Worm (Caenorhabditis elegans) whole organism, L1 larva: ENCODE measurements around the gene deg-1.

Experiments used
- C16A3.4 ChIP-seq: fragments of 150-350 bp; optimal IDR thresholded peaks from 2 replicates; lab custom pipeline; 2014; ENCODE audit warnings: missing biosample characterization, missing genetic modification characterization
- Y116A8C.19 ChIP-seq: sonication (generic microtip); optimal IDR thresholded peaks from 2 replicates; lab custom pipeline; 2016; ENCODE audit warnings: missing compliant biosample characterization, missing genetic modification characterization, borderline replicate concordance
- alr-1 ChIP-seq: fragments of 200-800 bp; sonication (Bioruptor generic); optimal IDR thresholded peaks from 2 replicates; lab custom pipeline; 2018; ENCODE audit warnings: borderline replicate concordance, mild to moderate bottlenecking, missing genetic modification characterization, missing compliant biosample characterization
- aly-2 ChIP-seq: fragments of 150-350 bp; optimal IDR thresholded peaks from 2 replicates; lab custom pipeline; 2014; ENCODE audit warnings: missing biosample characterization, missing genetic modification characterization
- ama-1 ChIP-seq: fragments of 150-350 bp; optimal IDR thresholded peaks from 2 replicates; lab custom pipeline; 2014
- blmp-1 ChIP-seq: fragments of 150-350 bp; optimal IDR thresholded peaks from 2 replicates; lab custom pipeline; 2014; ENCODE audit warnings: missing biosample characterization, missing genetic modification characterization
- ceh-63 ChIP-seq: fragments of 200-800 bp; sonication (Bioruptor generic); optimal IDR thresholded peaks from 2 replicates; lab custom pipeline; 2018; ENCODE audit warnings: mild to moderate bottlenecking, missing genetic modification characterization, missing compliant biosample characterization
- ceh-8 ChIP-seq: fragments of 200-800 bp; sonication (Bioruptor generic); optimal IDR thresholded peaks from 2 replicates; lab custom pipeline; 2018; ENCODE audit warnings: mild to moderate bottlenecking, missing genetic modification characterization, moderate library complexity, missing compliant biosample characterization
- ceh-82 ChIP-seq, 3 experiments: fragments of 150-350 bp in 1 of 3; sonication (generic microtip) in 2 of 3; optimal IDR thresholded peaks; 2 replicates each; lab custom pipeline; 2014 to 2017; ENCODE audit warnings: missing biosample characterization in 3 of 3, missing genetic modification characterization in 3 of 3
- ces-1 ChIP-seq: fragments of 150-350 bp; optimal IDR thresholded peaks from 2 replicates; lab custom pipeline; 2014; ENCODE audit warnings: missing biosample characterization, missing genetic modification reagents, missing genetic modification characterization
- dpl-1 ChIP-seq, 3 experiments: fragments of 150-350 bp in 2 of 3; sonication (generic microtip) in 1 of 3; optimal IDR thresholded peaks; 2 replicates each; lab custom pipeline; 2014 to 2017; ENCODE audit warnings: missing biosample characterization in 3 of 3, missing genetic modification characterization in 3 of 3, missing genetic modification reagents in 3 of 3
- dsc-1 ChIP-seq: sonication (generic microtip); optimal IDR thresholded peaks from 2 replicates; lab custom pipeline; 2016; ENCODE audit warnings: mild to moderate bottlenecking, missing genetic modification characterization, missing compliant biosample characterization
- egl-27 ChIP-seq, 2 experiments: fragments of 150-350 bp in 1 of 2; sonication (generic microtip); optimal IDR thresholded peaks; 3 replicates each; lab custom pipeline; 2017 to 2018; ENCODE audit warnings: missing biosample characterization in 2 of 2, missing genetic modification characterization in 2 of 2, missing genetic modification reagents in 2 of 2
- elt-2 ChIP-seq: sonication (generic microtip); optimal IDR thresholded peaks from 2 replicates; lab custom pipeline; 2016; ENCODE audit warnings: missing genetic modification characterization, mild to moderate bottlenecking, inconsistent platforms, missing compliant biosample characterization, missing genetic modification reagents
- elt-3 ChIP-seq, 6 experiments: fragments of 150-350 bp in 1 of 6; sonication (generic microtip); optimal IDR thresholded peaks; 2 replicates each; lab custom pipeline; 2017 to 2018; ENCODE audit warnings: missing biosample characterization in 6 of 6, missing genetic modification characterization in 6 of 6, inconsistent platforms in 1 of 6
- hlh-4 ChIP-seq: sonication (generic microtip); optimal IDR thresholded peaks from 2 replicates; lab custom pipeline; 2016; ENCODE audit warnings: mild to moderate bottlenecking, missing genetic modification characterization, missing compliant biosample characterization
- isw-1 ChIP-seq: fragments of 200-800 bp; sonication (Bioruptor generic); IDR thresholded peaks from 2 replicates; pipeline ENCODE4 v1.3.6; 2022; ENCODE audit warnings: missing genetic modification characterization, missing compliant biosample characterization
- jun-1 ChIP-seq: fragments of 150-350 bp; optimal IDR thresholded peaks from 2 replicates; lab custom pipeline; 2014; ENCODE audit warnings: missing biosample characterization, missing genetic modification reagents, missing genetic modification characterization
- lin-14 ChIP-seq: fragments of 200-800 bp; sonication (Bioruptor generic); optimal IDR thresholded peaks from 2 replicates; lab custom pipeline; 2018; ENCODE audit warnings: mild to moderate bottlenecking, missing genetic modification characterization, moderate library complexity, missing compliant biosample characterization
- lin-35 ChIP-seq, 2 experiments: fragments of 150-350 bp; optimal IDR thresholded peaks; 2 replicates each; lab custom pipeline; 2014; ENCODE audit warnings: missing biosample characterization in 2 of 2, missing genetic modification characterization in 2 of 2, missing genetic modification reagents in 2 of 2
- lin-39 ChIP-seq: fragments of 150-350 bp; optimal IDR thresholded peaks from 2 replicates; lab custom pipeline; 2014; ENCODE audit warnings: missing biosample characterization, missing genetic modification reagents, missing genetic modification characterization
- lir-3 ChIP-seq: sonication (generic microtip); optimal IDR thresholded peaks from 2 replicates; lab custom pipeline; 2016; ENCODE audit warnings: mild to moderate bottlenecking, missing genetic modification characterization, moderate library complexity, missing compliant biosample characterization; ENCODE audit not compliant: poor library complexity
- lsy-2 ChIP-seq, 2 experiments: fragments of 150-350 bp; optimal IDR thresholded peaks; 2 replicates each; lab custom pipeline; 2014; ENCODE audit warnings: missing biosample characterization in 2 of 2, missing genetic modification characterization in 2 of 2
- mdl-1 ChIP-seq, 2 experiments: fragments of 150-350 bp; optimal IDR thresholded peaks; 2 replicates each; lab custom pipeline; 2014 to 2017; ENCODE audit warnings: missing biosample characterization in 2 of 2, missing genetic modification characterization in 2 of 2, inconsistent platforms in 1 of 2
- mef-2 ChIP-seq: fragments of 150-350 bp; optimal IDR thresholded peaks from 2 replicates; lab custom pipeline; 2014; ENCODE audit warnings: missing biosample characterization, missing genetic modification characterization
- mep-1 ChIP-seq: fragments of 150-350 bp; optimal IDR thresholded peaks from 2 replicates; lab custom pipeline; 2014; ENCODE audit warnings: missing biosample characterization, missing genetic modification characterization
- nhr-12 ChIP-seq: sonication (generic microtip); optimal IDR thresholded peaks from 2 replicates; lab custom pipeline; 2017; ENCODE audit warnings: missing biosample characterization, missing genetic modification characterization
- nhr-19 ChIP-seq: fragments of 200-800 bp; sonication (Bioruptor generic); conservative IDR thresholded peaks from 2 replicates; pipeline ENCODE4 v1.3.6; 2022; ENCODE audit warnings: missing genetic modification characterization, missing compliant biosample characterization
- nhr-20 ChIP-seq: sonication (generic microtip); optimal IDR thresholded peaks from 2 replicates; lab custom pipeline; 2016; ENCODE audit warnings: mild to moderate bottlenecking, missing genetic modification characterization, missing compliant biosample characterization
- nhr-47 ChIP-seq: sonication (generic microtip); optimal IDR thresholded peaks from 2 replicates; lab custom pipeline; 2016; ENCODE audit warnings: mild to moderate bottlenecking, missing genetic modification characterization, moderate library complexity, missing compliant biosample characterization
- nhr-71 ChIP-seq: sonication (generic microtip); optimal IDR thresholded peaks from 2 replicates; lab custom pipeline; 2016; ENCODE audit warnings: mild to moderate bottlenecking, missing genetic modification characterization, moderate library complexity, missing compliant biosample characterization
- nhr-77 ChIP-seq: fragments of 150-350 bp; optimal IDR thresholded peaks from 2 replicates; lab custom pipeline; 2014; ENCODE audit warnings: missing biosample characterization, missing genetic modification characterization
- nhr-85 ChIP-seq: sonication (generic microtip); peaks from one replicate; lab custom pipeline; 2016; ENCODE audit warnings: missing genetic modification characterization, inconsistent platforms, missing compliant biosample characterization
- nhr-90 ChIP-seq: sonication (generic microtip); optimal IDR thresholded peaks from 2 replicates; lab custom pipeline; 2016; ENCODE audit warnings: mild to moderate bottlenecking, missing genetic modification characterization, missing compliant biosample characterization; ENCODE audit not compliant: poor library complexity
- pag-3 ChIP-seq: sonication (generic microtip); optimal IDR thresholded peaks from 2 replicates; lab custom pipeline; 2017; ENCODE audit warnings: missing genetic modification characterization, mild to moderate bottlenecking, missing compliant biosample characterization, antibody characterized with exemption, borderline replicate concordance; ENCODE audit not compliant: insufficient read depth
- sox-4 ChIP-seq: sonication (generic microtip); optimal IDR thresholded peaks from 2 replicates; lab custom pipeline; 2016; ENCODE audit warnings: missing genetic modification characterization, missing compliant biosample characterization
- sup-37 ChIP-seq: fragments of 200-800 bp; sonication (Bioruptor generic); optimal IDR thresholded peaks from 2 replicates; lab custom pipeline; 2018; ENCODE audit warnings: mild to moderate bottlenecking, missing genetic modification characterization, missing compliant biosample characterization
- tlp-1 ChIP-seq: fragments of 150-350 bp; optimal IDR thresholded peaks from 2 replicates; lab custom pipeline; 2014; ENCODE audit warnings: missing biosample characterization, missing genetic modification characterization
- unc-62 ChIP-seq: fragments of 150-350 bp; optimal IDR thresholded peaks from 2 replicates; lab custom pipeline; 2014; ENCODE audit warnings: missing biosample characterization, missing genetic modification reagents, missing genetic modification characterization
- unc-86 ChIP-seq: sonication (generic microtip); optimal IDR thresholded peaks from 2 replicates; lab custom pipeline; 2016; ENCODE audit warnings: missing genetic modification characterization, missing compliant biosample characterization
- unc-98 ChIP-seq: fragments of 200-800 bp; sonication (Bioruptor generic); IDR thresholded peaks from 2 replicates; pipeline ENCODE4 v1.3.6; 2022; ENCODE audit warnings: missing genetic modification characterization, missing compliant biosample characterization
- ztf-4 ChIP-seq: fragments of 150-350 bp; optimal IDR thresholded peaks from 2 replicates; lab custom pipeline; 2014; ENCODE audit warnings: missing biosample characterization, missing genetic modification characterization

deg-1 gene

DNA sequence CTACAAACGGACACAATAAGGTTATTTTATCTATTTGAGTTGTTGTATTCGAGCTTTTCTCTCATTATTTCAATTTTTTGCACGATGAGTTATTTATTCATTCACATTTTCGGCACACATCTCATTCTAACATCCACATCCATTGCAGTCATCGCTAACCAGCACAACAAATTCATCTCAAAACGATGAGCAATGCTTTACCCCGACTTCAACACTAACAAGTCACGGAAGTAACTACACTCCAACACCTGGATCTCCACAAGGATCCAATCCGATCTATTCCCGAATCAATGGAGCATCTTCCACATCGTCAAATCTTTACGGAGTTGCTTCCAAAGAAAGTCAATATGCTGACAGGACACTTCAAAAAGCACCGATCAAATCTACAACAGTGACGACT lies 28.8 kb upstream of the deg-1 start:
- TF ChIP-seq nhr-77 (tag; lab: Kevin White, UChicago) = no peak
- no peak for TF ChIP-seq ces-1 (GFP tag; lab: Kevin White, UChicago)
- no peak for TF ChIP-seq unc-86 (tag; lab: Kevin White, UChicago)
- no peak for TF ChIP-seq unc-62 (GFP tag; lab: Kevin White, UChicago)
- no peak for TF ChIP-seq mep-1 (tag; lab: Kevin White, UChicago)
- TF ChIP-seq nhr-20 = no peak
- TF ChIP-seq ama-1 = no peak
- TF ChIP-seq aly-2 (tag; lab: Kevin White, UChicago) = no peak
- no peak for TF ChIP-seq nhr-12 (tag; lab: Kevin White, UChicago)
- no peak for TF ChIP-seq ceh-8 (GFP tag; lab: Kevin White, UChicago)
- TF ChIP-seq ztf-4 (tag; lab: Kevin White, UChicago) = no peak
- TF ChIP-seq C16A3.4 = no peak
- no peak for TF ChIP-seq lin-39 (tag; lab: Kevin White, UChicago)
- no peak for TF ChIP-seq ceh-82 (tag; optimal IDR thresholded peaks at IDR 0.05; lab: Kevin White, UChicago)
- TF ChIP-seq sox-4 (tag; lab: Kevin White, UChicago) = no peak
- TF ChIP-seq egl-27 (tag; optimal IDR thresholded peaks at IDR 0.05; lab: Kevin White, UChicago) = no peak
- no peak for TF ChIP-seq alr-1 (tag; lab: Kevin White, UChicago)

DNA sequence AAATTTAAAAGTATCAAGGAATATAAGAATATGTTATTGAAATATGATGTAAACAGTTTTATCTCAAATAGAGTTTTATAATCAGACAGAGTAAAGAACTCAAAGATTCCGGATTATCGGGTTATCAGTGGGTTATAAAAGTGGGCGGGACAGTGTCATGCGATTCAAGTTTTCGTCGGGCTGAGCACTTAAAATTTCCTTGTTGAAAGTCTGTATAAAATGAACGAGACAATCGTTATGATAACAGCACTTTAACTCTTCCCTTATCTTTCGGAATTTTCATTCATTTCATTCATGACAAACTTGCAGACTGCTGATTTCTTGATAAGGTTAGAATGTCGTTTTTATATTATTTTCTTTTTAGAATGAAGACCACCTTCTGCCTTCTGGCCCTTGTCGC lies 27.3 kb upstream of the deg-1 start, which contains the start of gene spp-14:
TSS of gene spp-14 (plus strand) at position 365 of the 400 bp plus-strand sequence.
- TF ChIP-seq mdl-1 (tag; optimal IDR thresholded peaks at IDR 0.05; lab: Kevin White, UChicago) = no peak
- TF ChIP-seq nhr-71 (tag; lab: Kevin White, UChicago) = peak; percentile 49
- peak; percentile 22 for TF ChIP-seq lin-14 (GFP tag; lab: Kevin White, UChicago)
- no peak for TF ChIP-seq lin-39 (tag; lab: Kevin White, UChicago)
- TF ChIP-seq ceh-63 (GFP tag; lab: Kevin White, UChicago) = no peak
- TF ChIP-seq nhr-47 (tag; lab: Kevin White, UChicago) = no peak
- TF ChIP-seq dpl-1 (GFP tag; optimal IDR thresholded peaks at IDR 0.05; lab: Kevin White, UChicago) = no peak
- no peak for TF ChIP-seq blmp-1
- TF ChIP-seq elt-2 (tag; lab: Kevin White, UChicago) = peak; percentile 99
- TF ChIP-seq lsy-2 (tag; optimal IDR thresholded peaks at IDR 0.05; lab: Kevin White, UChicago) = no peak
- TF ChIP-seq ceh-82 (tag; optimal IDR thresholded peaks at IDR 0.05; lab: Kevin White, UChicago) = no peak
- no peak for TF ChIP-seq elt-3 (tag; optimal IDR thresholded peaks at IDR 0.05; lab: Kevin White, UChicago)
- no peak for TF ChIP-seq pag-3 (tag; lab: Kevin White, UChicago)
- no peak for TF ChIP-seq unc-98 (GFP tag; lab: Robert Waterston, UW)
- TF ChIP-seq tlp-1 (tag; lab: Kevin White, UChicago) = peak; percentile 63
- TF ChIP-seq lir-3 (tag; lab: Kevin White, UChicago) = peak; percentile 19
- TF ChIP-seq alr-1 (tag; lab: Kevin White, UChicago) = no peak
- TF ChIP-seq nhr-90 (tag; lab: Kevin White, UChicago) = peak; percentile 1
- TF ChIP-seq unc-86 (tag; lab: Kevin White, UChicago) = no peak
- no peak for TF ChIP-seq ama-1
- TF ChIP-seq sup-37 (GFP tag; lab: Kevin White, UChicago) = no peak
- TF ChIP-seq ztf-4 (tag; lab: Kevin White, UChicago) = no peak
- peak in 1 of 2 experiments; percentile 41 for TF ChIP-seq lin-35 (GFP tag; optimal IDR thresholded peaks at IDR 0.05; lab: Kevin White, UChicago)
- TF ChIP-seq mef-2 (tag; lab: Kevin White, UChicago) = no peak
- TF ChIP-seq Y116A8C.19 = no peak
- peak; percentile 29 for TF ChIP-seq nhr-19 (GFP tag; lab: Robert Waterston, UW)
- TF ChIP-seq nhr-85 (tag; lab: Kevin White, UChicago) = no peak
- no peak for TF ChIP-seq hlh-4 (tag; lab: Kevin White, UChicago)
- no peak for TF ChIP-seq dsc-1
- TF ChIP-seq jun-1 = peak; percentile 30
- TF ChIP-seq nhr-20 = peak; percentile 48
- no peak for TF ChIP-seq isw-1 (GFP tag; lab: Robert Waterston, UW)
- TF ChIP-seq, all 84 proteins: peak for 10
